Fruit fly (Drosophila melanogaster) whole organism, prepupa: ENCODE measurements around the gene CG43861.
A peak's percentile ranks its signal among the peaks of the same experiment; 100 is the strongest.

Experiments
- Blimp-1 ChIP-seq: fragments of 200-800 bp; sonication (Bioruptor generic); optimal IDR thresholded peaks from 3 replicates; lab custom pipeline; 2017; ENCODE audit warnings: missing biosample characterization, missing genetic modification characterization, mild to moderate bottlenecking, moderate library complexity, missing genetic modification reagents
- CG10669 ChIP-seq: fragments of 200-800 bp; sonication (Bioruptor generic); optimal IDR thresholded peaks from 3 replicates; lab custom pipeline; 2018; ENCODE audit warnings: missing biosample characterization, mild to moderate bottlenecking, missing genetic modification characterization, moderate library complexity
- CG15336 ChIP-seq: fragments of 200-800 bp; sonication (Bioruptor generic); IDR thresholded peaks from 2 replicates; pipeline ENCODE4 v1.3.6; 2022; ENCODE audit warnings: missing biosample characterization, missing genetic modification characterization
- CG3032 ChIP-seq: fragments of 200-800 bp; optimal IDR thresholded peaks from 2 replicates; lab custom pipeline; 2019; ENCODE audit warnings: missing biosample characterization, mild to moderate bottlenecking, missing genetic modification characterization, moderate library complexity
- CG34406 ChIP-seq: fragments of 200-800 bp; sonication (Bioruptor generic); optimal IDR thresholded peaks from 3 replicates; lab custom pipeline; 2016; ENCODE audit warnings: missing biosample characterization, missing genetic modification characterization
- CG3919 ChIP-seq: fragments of 200-800 bp; sonication (Bioruptor generic); optimal IDR thresholded peaks from 3 replicates; lab custom pipeline; 2016; ENCODE audit warnings: missing biosample characterization, missing genetic modification characterization
- CG6163 ChIP-seq: fragments of 200-800 bp; sonication (Bioruptor generic); IDR thresholded peaks from 3 replicates; pipeline ENCODE4 v1.3.6; 2022; ENCODE audit warnings: missing biosample characterization, missing genetic modification characterization
- CG6276 ChIP-seq: fragments of 200-800 bp; sonication (Bioruptor generic); optimal IDR thresholded peaks from 2 replicates; lab custom pipeline; 2017; ENCODE audit warnings: missing biosample characterization, mild to moderate bottlenecking, missing genetic modification characterization
- CG7368 ChIP-seq: fragments of 200-800 bp; sonication (Bioruptor generic); optimal IDR thresholded peaks from 3 replicates; lab custom pipeline; 2016; ENCODE audit warnings: missing biosample characterization, missing genetic modification characterization
- CG8119 ChIP-seq: fragments of 200-800 bp; sonication (Bioruptor generic); IDR thresholded peaks from 3 replicates; pipeline ENCODE4 v1.3.6; 2022; ENCODE audit warnings: missing biosample characterization, missing genetic modification characterization
- CG9139 ChIP-seq: fragments of 200-800 bp; sonication (Bioruptor generic); optimal IDR thresholded peaks from 3 replicates; lab custom pipeline; 2017; ENCODE audit warnings: missing biosample characterization, mild to moderate bottlenecking, missing genetic modification characterization
- Eip78C ChIP-seq: fragments of 200-800 bp; sonication (Bioruptor generic); peaks from one replicate; lab custom pipeline; 2016; ENCODE audit warnings: missing biosample characterization, missing genetic modification characterization
- Eip93F ChIP-seq: fragments of 200-800 bp; sonication (Bioruptor generic); optimal IDR thresholded peaks from 2 replicates; lab custom pipeline; 2016; ENCODE audit warnings: missing biosample characterization, mild to moderate bottlenecking, missing genetic modification characterization
- Ets96B ChIP-seq: fragments of 200-800 bp; optimal IDR thresholded peaks from 2 replicates; lab custom pipeline; 2019; ENCODE audit warnings: missing biosample characterization, mild to moderate bottlenecking, missing genetic modification characterization, moderate library complexity
- Hr39 ChIP-seq: fragments of 200-800 bp; sonication (Bioruptor generic); optimal IDR thresholded peaks from 2 replicates; lab custom pipeline; 2016; ENCODE audit warnings: missing biosample characterization, missing genetic modification characterization
- Lpt ChIP-seq: fragments of 200-800 bp; sonication (Bioruptor generic); optimal IDR thresholded peaks from 3 replicates; lab custom pipeline; 2016; ENCODE audit warnings: missing biosample characterization, missing genetic modification characterization
- Met ChIP-seq: fragments of 200-800 bp; sonication (Bioruptor generic); optimal IDR thresholded peaks from 3 replicates; lab custom pipeline; 2016; ENCODE audit warnings: missing biosample characterization, missing genetic modification characterization
- OdsH ChIP-seq: fragments of 200-800 bp; sonication (Bioruptor generic); optimal IDR thresholded peaks from 3 replicates; lab custom pipeline; 2016; ENCODE audit warnings: missing biosample characterization, missing genetic modification characterization
- Sox102F ChIP-seq: fragments of 200-800 bp; sonication (Bioruptor generic); optimal IDR thresholded peaks from 2 replicates; lab custom pipeline; 2016; ENCODE audit warnings: missing biosample characterization, mild to moderate bottlenecking, missing genetic modification characterization
- Sox15 ChIP-seq: fragments of 200-800 bp; sonication (Bioruptor generic); optimal IDR thresholded peaks from 3 replicates; lab custom pipeline; 2016; ENCODE audit warnings: missing biosample characterization, missing genetic modification characterization
- dac ChIP-seq: fragments of 200-800 bp; sonication (Bioruptor generic); optimal IDR thresholded peaks from 2 replicates; lab custom pipeline; 2017; ENCODE audit warnings: missing biosample characterization, mild to moderate bottlenecking, missing genetic modification characterization
- dsx ChIP-seq: fragments of 200-800 bp; optimal IDR thresholded peaks from 3 replicates; lab custom pipeline; 2019; ENCODE audit warnings: missing biosample characterization, mild to moderate bottlenecking, missing genetic modification characterization, moderate library complexity; ENCODE audit not compliant: poor library complexity, severe bottlenecking
- esn ChIP-seq: fragments of 200-800 bp; sonication (Bioruptor generic); optimal IDR thresholded peaks from 2 replicates; lab custom pipeline; 2016; ENCODE audit warnings: missing biosample characterization, mild to moderate bottlenecking, missing genetic modification characterization, moderate library complexity
- fkh ChIP-seq: fragments of 200-800 bp; sonication (Bioruptor generic); optimal IDR thresholded peaks from 3 replicates; lab custom pipeline; 2017; ENCODE audit warnings: missing biosample characterization, mild to moderate bottlenecking, missing genetic modification characterization, moderate library complexity
- lz ChIP-seq: fragments of 200-800 bp; sonication (Bioruptor generic); optimal IDR thresholded peaks from 3 replicates; lab custom pipeline; 2016; ENCODE audit warnings: missing biosample characterization, missing genetic modification characterization
- spab ChIP-seq: fragments of 200-800 bp; sonication (Bioruptor generic); optimal IDR thresholded peaks from 2 replicates; lab custom pipeline; 2017; ENCODE audit warnings: missing biosample characterization, mild to moderate bottlenecking, missing genetic modification characterization, missing genetic modification reagents
- ss ChIP-seq, 2 experiments: fragments of 200-800 bp; sonication (Bioruptor generic); optimal IDR thresholded peaks; 2 replicates in 1 of 2; 3 replicates in 1 of 2; lab custom pipeline; 2017 to 2018; ENCODE audit warnings: mild to moderate bottlenecking in 2 of 2, missing biosample characterization in 2 of 2, missing genetic modification characterization in 2 of 2, moderate library complexity in 1 of 2
- svp ChIP-seq: fragments of 200-800 bp; sonication (Bioruptor generic); peaks from one replicate; lab custom pipeline; 2016; ENCODE audit warnings: missing biosample characterization, missing genetic modification characterization
- vri ChIP-seq: fragments of 200-800 bp; sonication (Bioruptor generic); optimal IDR thresholded peaks from 3 replicates; lab custom pipeline; 2016; ENCODE audit warnings: missing biosample characterization, mild to moderate bottlenecking, missing genetic modification characterization

The CG43861 gene

DNA sequence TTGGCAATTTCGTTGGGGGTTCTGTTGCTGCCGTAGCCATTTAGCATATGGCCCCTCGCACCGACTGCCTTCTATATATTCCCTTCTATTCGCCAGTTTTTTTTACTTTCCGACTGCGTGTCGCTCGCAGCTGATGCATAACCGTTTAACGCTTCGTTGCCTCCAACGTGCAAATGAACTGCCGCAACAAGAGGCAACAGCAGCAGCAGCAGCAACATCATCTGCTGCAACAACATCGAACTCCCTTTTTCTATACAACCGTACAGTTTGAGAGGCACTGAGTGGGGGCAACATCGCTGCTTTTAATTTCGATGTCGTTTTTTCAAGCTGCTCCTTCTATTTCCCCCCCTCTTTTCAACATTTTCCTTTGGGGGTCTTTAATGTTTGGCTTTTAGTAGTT is 64.9 kb downstream of the CG43861 start:
- TF ChIP-seq CG10669 (no peak), vri (GFP tag; lab: Kevin White, UChicago) (no peak), Hr39 (GFP tag; lab: Kevin White, UChicago) (no peak), Eip78C (GFP tag; lab: Kevin White, UChicago) (no peak), CG8119 (no peak), CG34406 (GFP tag; lab: Kevin White, UChicago) (no peak), dsx (GFP tag; lab: Kevin White, UChicago) (no peak), CG3919 (peak; percentile 52), lz (no peak), spab (no peak), svp (GFP tag; lab: Kevin White, UChicago) (peak; percentile 24), Sox102F (GFP tag; lab: Kevin White, UChicago) (no peak), ss (GFP tag; optimal IDR thresholded peaks at IDR 0.05; lab: Kevin White, UChicago) (peak in 1 of 2 experiments; percentile 35), Sox15 (no peak)

DNA sequence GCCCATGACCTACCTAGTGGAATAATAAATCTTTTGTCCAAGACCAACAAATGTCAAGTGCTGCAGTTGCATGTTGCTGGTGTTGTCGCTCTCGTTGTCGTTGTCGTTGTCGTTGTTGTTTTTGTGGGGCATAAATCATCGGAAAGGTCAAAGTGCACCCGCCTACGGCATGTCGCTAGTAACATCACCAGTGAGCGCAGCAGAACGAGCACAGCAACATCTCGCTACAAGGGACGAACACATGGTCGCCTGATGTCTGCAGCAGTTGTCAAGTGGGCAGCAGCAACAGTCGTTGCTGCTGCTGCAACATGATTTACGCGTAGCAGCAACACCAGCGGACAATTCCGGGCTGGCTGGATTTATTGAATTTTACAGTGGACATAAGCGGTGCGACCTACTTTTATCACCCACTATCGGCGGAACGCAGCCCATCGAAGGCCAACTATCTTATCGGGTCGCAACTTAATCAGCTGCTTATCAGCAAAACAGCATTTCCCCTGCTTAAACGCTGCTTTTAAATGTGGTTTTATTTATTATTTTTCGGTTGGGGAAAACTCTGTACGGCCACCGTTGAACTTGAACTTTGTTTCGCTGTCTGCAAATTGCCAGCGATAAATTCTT is 65.4 kb downstream of the CG43861 start:
- TF ChIP-seq Eip78C (GFP tag; lab: Kevin White, UChicago): peak; percentile 39
- TF ChIP-seq OdsH (GFP tag; lab: Kevin White, UChicago): no peak
- TF ChIP-seq CG3032 (tag; lab: Kevin White, UChicago): no peak
- TF ChIP-seq CG3919: peak; percentile 3
- no peak for TF ChIP-seq CG9139 (GFP tag; lab: Kevin White, UChicago)
- TF ChIP-seq svp (GFP tag; lab: Kevin White, UChicago): no peak

DNA sequence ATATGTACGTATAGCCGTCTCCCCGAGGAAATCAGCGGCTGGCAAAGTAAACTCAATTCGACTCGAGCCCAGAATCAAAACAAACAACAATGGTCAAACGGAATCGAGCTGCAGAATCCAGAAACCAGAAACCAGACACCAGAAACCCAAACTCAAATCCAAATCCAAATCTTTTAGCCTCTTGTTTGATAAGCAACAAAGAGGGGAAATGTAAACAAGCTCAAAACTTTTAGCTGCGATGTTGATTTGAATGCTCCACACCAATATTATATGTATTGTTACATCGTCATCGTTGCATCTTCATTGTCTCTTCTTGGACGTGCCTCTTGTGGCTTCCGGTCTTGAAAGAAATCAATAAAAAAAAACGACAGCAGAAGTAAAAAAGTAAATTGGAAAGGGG is 67.5 kb downstream of the CG43861 start:
- TF ChIP-seq esn (no peak), CG7368 (no peak), fkh (GFP tag; lab: Kevin White, UChicago) (peak; percentile 47), CG6276 (GFP tag; lab: Kevin White, UChicago) (no peak), Eip78C (GFP tag; lab: Kevin White, UChicago) (peak; percentile 32), CG34406 (GFP tag; lab: Kevin White, UChicago) (no peak), Lpt (GFP tag; lab: Kevin White, UChicago) (no peak), CG6163 (no peak), Ets96B (tag; lab: Kevin White, UChicago) (no peak), Met (no peak), CG15336 (GFP tag; lab: Robert Waterston, UW) (no peak)

DNA sequence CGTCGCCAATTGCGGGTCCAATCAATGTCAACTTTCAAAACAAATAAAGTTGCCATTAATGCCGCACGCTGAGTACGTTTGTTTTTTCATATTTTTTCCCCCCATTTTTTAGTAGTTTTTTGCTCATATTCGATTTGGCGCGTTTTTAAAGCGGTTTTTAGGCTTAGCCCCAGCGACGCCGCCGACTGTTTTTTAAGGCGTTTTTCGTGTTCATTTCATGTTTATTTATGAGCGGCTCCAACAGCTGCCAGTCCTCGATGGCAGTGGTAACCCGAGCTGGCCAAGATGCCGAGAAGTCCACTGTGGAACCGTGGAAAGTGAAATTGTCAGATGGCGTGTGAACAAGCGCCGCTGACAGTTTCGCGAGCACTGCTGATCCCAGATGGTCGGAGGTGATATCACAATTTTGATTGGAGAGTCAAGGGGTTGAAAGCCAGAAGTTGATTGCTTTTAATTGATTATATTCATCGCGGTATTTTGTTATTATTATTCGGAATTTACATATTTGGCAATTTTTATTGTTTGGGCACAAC is 69.0 kb downstream of the CG43861 start:
- no peak for TF ChIP-seq CG9139 (GFP tag; lab: Kevin White, UChicago)
- TF ChIP-seq Blimp-1: peak; percentile 53

DNA sequence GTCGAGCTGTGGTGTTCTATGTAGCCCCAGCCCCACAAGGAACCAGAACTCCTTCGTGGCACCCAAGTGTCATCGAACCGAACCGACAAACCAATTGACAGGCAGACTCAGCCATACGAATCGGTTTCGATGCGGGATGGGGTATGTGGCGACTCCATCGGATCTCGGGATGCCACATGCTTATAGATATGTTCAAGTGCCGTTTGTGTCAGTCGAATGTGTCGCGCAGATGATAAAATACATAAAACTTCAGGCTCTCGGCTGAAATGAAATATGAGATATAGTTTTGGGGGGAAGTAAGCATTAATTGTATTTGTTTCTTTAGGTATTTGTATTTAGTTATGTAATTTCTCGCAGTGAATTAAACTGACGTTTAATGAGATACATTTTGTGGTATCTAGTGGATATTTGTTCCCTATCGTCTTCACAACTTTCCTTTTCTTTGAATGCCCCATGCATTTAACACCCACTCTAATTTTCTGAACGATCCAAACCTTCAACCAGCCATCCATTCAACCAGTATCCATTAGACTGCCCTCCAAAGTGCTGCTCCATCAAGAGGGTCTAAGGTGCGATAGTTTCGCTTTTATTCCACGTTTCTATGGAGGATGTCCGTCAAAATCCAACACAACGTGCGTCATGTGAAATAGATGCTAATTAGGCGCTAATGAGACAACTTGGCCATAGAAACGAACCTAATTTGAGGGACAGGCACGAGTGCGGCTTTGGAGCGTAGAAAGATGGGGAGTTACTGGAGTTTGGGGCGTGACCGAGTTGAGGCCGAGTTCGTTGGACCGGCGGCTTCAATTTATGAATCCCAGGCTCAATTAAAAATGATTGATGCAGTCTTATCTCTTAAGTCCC is 72.5 kb downstream of the CG43861 start:
- no peak for TF ChIP-seq Eip93F (GFP tag; lab: Kevin White, UChicago)
- no peak for TF ChIP-seq CG9139 (GFP tag; lab: Kevin White, UChicago)
- no peak for TF ChIP-seq CG15336 (GFP tag; lab: Robert Waterston, UW)
- no peak for TF ChIP-seq dac (GFP tag; lab: Kevin White, UChicago)

DNA sequence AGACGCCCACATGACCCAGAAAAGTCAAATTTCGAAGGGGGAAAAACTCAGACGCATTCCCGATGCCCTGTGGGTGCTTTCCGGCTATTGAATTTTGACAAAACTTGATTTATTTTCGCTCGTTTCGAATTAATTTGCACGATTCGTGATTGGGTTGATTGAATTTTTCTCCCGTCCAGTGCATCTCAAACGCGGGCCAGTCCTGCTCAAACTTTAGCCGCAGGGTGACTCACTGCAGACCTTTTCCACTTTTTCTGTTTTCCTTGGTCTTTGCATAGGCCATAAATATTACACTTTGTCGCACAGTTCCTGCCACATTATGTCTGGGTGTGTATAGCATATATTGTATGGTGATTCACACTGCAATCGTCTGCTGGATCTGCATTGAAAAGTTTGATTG is 74.0 kb downstream of the CG43861 start:
- TF ChIP-seq dsx (GFP tag; lab: Kevin White, UChicago) (no peak), spab (no peak), CG34406 (GFP tag; lab: Kevin White, UChicago) (no peak), ss (GFP tag; optimal IDR thresholded peaks at IDR 0.05; lab: Kevin White, UChicago) (no peak), svp (GFP tag; lab: Kevin White, UChicago) (peak; percentile 40)
- TF ChIP-seq, all 60 proteins: peak for 1
